Worm (Caenorhabditis elegans) whole organism, L4 larva: ENCODE measurements around the gene lgc-57.

Experiments used
- D1046.2 ChIP-seq: fragments of 200-800 bp; sonication (Bioruptor generic); IDR thresholded peaks from 2 replicates; pipeline ENCODE4 v1.3.6; 2022; ENCODE audit warnings: missing genetic modification characterization, missing compliant biosample characterization
- Y105C5A.15 ChIP-seq: fragments of 200-800 bp; sonication (Bioruptor generic); IDR thresholded peaks from 2 replicates; pipeline ENCODE4 v1.3.6; 2022; ENCODE audit warnings: missing genetic modification characterization, missing compliant biosample characterization
- Y5F2A.4 ChIP-seq: fragments of 200-800 bp; sonication (Bioruptor generic); optimal IDR thresholded peaks from 2 replicates; lab custom pipeline; 2018; ENCODE audit warnings: mild to moderate bottlenecking, missing genetic modification characterization, missing compliant biosample characterization
- aha-1 ChIP-seq: fragments of 150-350 bp; peaks from one replicate; lab custom pipeline; 2014; ENCODE audit warnings: missing biosample characterization, missing genetic modification characterization
- arid-1 ChIP-seq: fragments of 200-800 bp; sonication (Bioruptor generic); conservative IDR thresholded peaks from 2 replicates; pipeline ENCODE4 v1.3.6; 2022; ENCODE audit warnings: missing genetic modification reagents, missing genetic modification characterization, missing compliant biosample characterization
- ceh-20 ChIP-seq: fragments of 200-800 bp; sonication (Bioruptor generic); IDR thresholded peaks from 2 replicates; pipeline ENCODE4 v1.3.6; 2022; ENCODE audit warnings: missing genetic modification reagents, missing genetic modification characterization, missing compliant biosample characterization
- ceh-44 ChIP-seq: fragments of 200-800 bp; sonication (Bioruptor generic); IDR thresholded peaks from 2 replicates; pipeline ENCODE4 v1.3.6; 2022; ENCODE audit warnings: missing genetic modification reagents, missing genetic modification characterization, missing compliant biosample characterization
- ctbp-1 ChIP-seq: fragments of 200-800 bp; sonication (Bioruptor generic); IDR thresholded peaks from 2 replicates; pipeline ENCODE4 v1.3.6; 2022; ENCODE audit warnings: missing genetic modification reagents, missing genetic modification characterization, missing compliant biosample characterization
- daf-12 ChIP-seq: fragments of 150-350 bp; optimal IDR thresholded peaks from 2 replicates; lab custom pipeline; 2014; ENCODE audit warnings: missing biosample characterization, missing genetic modification reagents, missing genetic modification characterization
- daf-16 ChIP-seq, 3 experiments: sonication (generic microtip); optimal IDR thresholded peaks; 2 replicates each; lab custom pipeline; 2016 to 2017; ENCODE audit warnings: missing genetic modification characterization in 3 of 3, missing genetic modification reagents in 3 of 3, mild to moderate bottlenecking in 2 of 3, missing compliant biosample characterization in 2 of 3, missing biosample characterization in 1 of 3, moderate library complexity in 1 of 3
- daf-19 ChIP-seq: fragments of 200-800 bp; sonication (Bioruptor generic); conservative IDR thresholded peaks from 2 replicates; pipeline ENCODE4 v1.3.6; 2022; ENCODE audit warnings: missing genetic modification characterization, missing compliant biosample characterization
- dmd-6 ChIP-seq: fragments of 200-800 bp; sonication (Bioruptor generic); IDR thresholded peaks from 2 replicates; pipeline ENCODE4 v1.3.6; 2022; ENCODE audit warnings: missing genetic modification reagents, missing genetic modification characterization, missing compliant biosample characterization
- dmd-8 ChIP-seq: fragments of 200-800 bp; sonication (Bioruptor generic); IDR thresholded peaks from 2 replicates; pipeline ENCODE4 v1.3.6; 2022; ENCODE audit warnings: missing genetic modification characterization, missing compliant biosample characterization
- duxl-1 ChIP-seq: sonication (generic microtip); optimal IDR thresholded peaks from 2 replicates; lab custom pipeline; 2016; ENCODE audit warnings: mild to moderate bottlenecking, missing genetic modification characterization, moderate library complexity, missing compliant biosample characterization; ENCODE audit not compliant: poor library complexity
- dve-1 ChIP-seq: sonication (generic microtip); optimal IDR thresholded peaks from 2 replicates; lab custom pipeline; 2017; ENCODE audit warnings: antibody characterized with exemption, mild to moderate bottlenecking, missing genetic modification characterization, missing compliant biosample characterization; ENCODE audit not compliant: insufficient read depth
- egl-27 ChIP-seq: sonication (generic microtip); optimal IDR thresholded peaks from 3 replicates; lab custom pipeline; 2017; ENCODE audit warnings: missing biosample characterization, missing genetic modification reagents, missing genetic modification characterization
- fkh-10 ChIP-seq: fragments of 150-350 bp; optimal IDR thresholded peaks from 2 replicates; lab custom pipeline; 2014; ENCODE audit warnings: missing biosample characterization, missing genetic modification reagents, missing genetic modification characterization
- gei-8 ChIP-seq: fragments of 200-800 bp; sonication (Bioruptor generic); optimal IDR thresholded peaks from 2 replicates; lab custom pipeline; 2018; ENCODE audit warnings: mild to moderate bottlenecking, missing genetic modification characterization, missing compliant biosample characterization
- hlh-11 ChIP-seq: fragments of 200-800 bp; sonication (Bioruptor generic); optimal IDR thresholded peaks from 2 replicates; lab custom pipeline; 2018; ENCODE audit warnings: mild to moderate bottlenecking, missing genetic modification characterization, missing compliant biosample characterization
- lin-15B ChIP-seq: fragments of 150-350 bp; sonication (generic microtip); optimal IDR thresholded peaks from 3 replicates; lab custom pipeline; 2014; ENCODE audit warnings: missing biosample characterization, missing genetic modification characterization
- lin-38 ChIP-seq: fragments of 200-800 bp; sonication (Bioruptor generic); IDR thresholded peaks from 2 replicates; pipeline ENCODE4 v1.3.6; 2022; ENCODE audit warnings: missing genetic modification reagents, missing genetic modification characterization, missing compliant biosample characterization
- madf-5 ChIP-seq, 2 experiments: fragments of 200-800 bp; sonication (Bioruptor generic); IDR thresholded peaks; 2 replicates each; pipeline ENCODE4 v1.3.6; 2022; ENCODE audit warnings: missing compliant biosample characterization in 2 of 2, missing genetic modification characterization in 2 of 2
- madf-9 ChIP-seq: fragments of 200-800 bp; sonication (Bioruptor generic); conservative IDR thresholded peaks from 2 replicates; pipeline ENCODE4 v1.3.6; 2022; ENCODE audit warnings: missing genetic modification reagents, missing genetic modification characterization, missing compliant biosample characterization
- mdl-1 ChIP-seq, 2 experiments: fragments of 150-350 bp in 1 of 2; sonication (generic microtip) in 1 of 2; optimal IDR thresholded peaks; 2 replicates each; lab custom pipeline; 2014 to 2017; ENCODE audit warnings: missing biosample characterization in 2 of 2, missing genetic modification characterization in 2 of 2
- nhr-10 ChIP-seq: fragments of 150-350 bp; optimal IDR thresholded peaks from 2 replicates; lab custom pipeline; 2014; ENCODE audit warnings: missing biosample characterization, missing genetic modification characterization
- nhr-102 ChIP-seq: sonication (generic microtip); optimal IDR thresholded peaks from 2 replicates; lab custom pipeline; 2016; ENCODE audit warnings: mild to moderate bottlenecking, missing genetic modification characterization, moderate library complexity, missing compliant biosample characterization
- nhr-111 ChIP-seq: fragments of 200-800 bp; sonication (Bioruptor generic); optimal IDR thresholded peaks from 2 replicates; lab custom pipeline; 2018; ENCODE audit warnings: mild to moderate bottlenecking, missing genetic modification characterization, missing compliant biosample characterization
- nhr-25 ChIP-seq: sonication (generic microtip); optimal IDR thresholded peaks from 2 replicates; lab custom pipeline; 2017; ENCODE audit warnings: missing genetic modification characterization, mild to moderate bottlenecking, missing compliant biosample characterization, antibody characterized with exemption, moderate library complexity, borderline replicate concordance; ENCODE audit not compliant: insufficient read depth
- nhr-42 ChIP-seq: fragments of 200-800 bp; sonication (Bioruptor generic); IDR thresholded peaks from 2 replicates; pipeline ENCODE4 v1.3.6; 2022; ENCODE audit warnings: missing genetic modification characterization, missing compliant biosample characterization
- nhr-6 ChIP-seq: fragments of 150-350 bp; optimal IDR thresholded peaks from 2 replicates; lab custom pipeline; 2014; ENCODE audit warnings: missing biosample characterization, missing genetic modification characterization
- nhr-77 ChIP-seq: fragments of 150-350 bp; optimal IDR thresholded peaks from 2 replicates; lab custom pipeline; 2014; ENCODE audit warnings: missing biosample characterization, missing genetic modification characterization
- php-3 ChIP-seq: fragments of 200-800 bp; sonication (Bioruptor generic); IDR thresholded peaks from 2 replicates; pipeline ENCODE4 v1.3.6; 2022; ENCODE audit warnings: missing genetic modification reagents, missing genetic modification characterization, missing compliant biosample characterization
- pqm-1 ChIP-seq: sonication (generic microtip); optimal IDR thresholded peaks from 2 replicates; lab custom pipeline; 2017; ENCODE audit warnings: missing biosample characterization, missing genetic modification characterization
- sdz-12 ChIP-seq: fragments of 200-800 bp; sonication (Bioruptor generic); optimal IDR thresholded peaks from 2 replicates; lab custom pipeline; 2018; ENCODE audit warnings: mild to moderate bottlenecking, missing genetic modification characterization, missing compliant biosample characterization
- set-16 ChIP-seq: fragments of 200-800 bp; sonication (Bioruptor generic); IDR thresholded peaks from 2 replicates; pipeline ENCODE4 v1.3.6; 2022; ENCODE audit warnings: missing genetic modification reagents, missing genetic modification characterization, missing compliant biosample characterization
- snpc-4 ChIP-seq: fragments of 150-350 bp; optimal IDR thresholded peaks from 2 replicates; lab custom pipeline; 2014; ENCODE audit warnings: missing biosample characterization, missing genetic modification characterization
- tra-1 ChIP-seq: fragments of 200-800 bp; sonication (Bioruptor generic); IDR thresholded peaks from 2 replicates; pipeline ENCODE4 v1.3.6; 2022; ENCODE audit warnings: missing genetic modification reagents, missing genetic modification characterization, missing compliant biosample characterization
- unc-62 ChIP-seq, 3 experiments: fragments of 150-350 bp in 1 of 3; sonication (generic microtip); optimal IDR thresholded peaks in 2 of 3; peaks in 1 of 3; 1 replicate in 1 of 3; 2 replicates in 2 of 3; lab custom pipeline; 2014 to 2017; ENCODE audit warnings: missing biosample characterization in 3 of 3, missing genetic modification characterization in 3 of 3, missing genetic modification reagents in 3 of 3, missing genotype in 1 of 3

lgc-57 gene

ce11 chrII:10705347-10705996, 10.7 kb downstream of the lgc-57 start:
- TF ChIP-seq ceh-44: peak; percentile 13; the same call in 1 of the 2 replicates
- TF ChIP-seq nhr-10 (tag; lab: Kevin White, UChicago): no peak
- peak; percentile 12 for TF ChIP-seq lin-38 (GFP tag; lab: Robert Waterston, UW)
- peak; percentile 16 for TF ChIP-seq Y5F2A.4 (GFP tag; lab: Kevin White, UChicago)
- peak in 1 of 2 experiments; percentile 70 for TF ChIP-seq unc-62 (GFP tag; optimal IDR thresholded peaks at IDR 0.05 in 1 of 2; lab: Kevin White, UChicago)
- TF ChIP-seq unc-62 (tag; optimal IDR thresholded peaks at IDR 0.05; lab: Kevin White, UChicago): no peak
- no peak for TF ChIP-seq sdz-12 (GFP tag; lab: Kevin White, UChicago)
- no peak for TF ChIP-seq daf-19 (GFP tag; lab: Robert Waterston, UW)
- TF ChIP-seq lin-15B (tag; lab: Kevin White, UChicago): no peak
- TF ChIP-seq nhr-102 (tag; lab: Kevin White, UChicago): no peak
- TF ChIP-seq nhr-25: peak; percentile 65
- no peak for TF ChIP-seq duxl-1 (tag; lab: Kevin White, UChicago)
- peak; percentile 59; the same call in 1 of the 2 replicates for TF ChIP-seq tra-1 (GFP tag; lab: Robert Waterston, UW)
- no peak for TF ChIP-seq nhr-111 (GFP tag; lab: Kevin White, UChicago)
- TF ChIP-seq php-3 (GFP tag; lab: Robert Waterston, UW): 0 out of 2 replicates have a peak, but pooled peaks have one; percentile 14
- no peak for TF ChIP-seq Y105C5A.15
- no peak for TF ChIP-seq mdl-1 (tag; optimal IDR thresholded peaks at IDR 0.05; lab: Kevin White, UChicago)
- no peak for TF ChIP-seq dmd-8
- no peak for TF ChIP-seq daf-16 (GFP tag; optimal IDR thresholded peaks at IDR 0.05; lab: Kevin White, UChicago)
- no peak for TF ChIP-seq daf-16 (tag; optimal IDR thresholded peaks at IDR 0.05; lab: Kevin White, UChicago)
- TF ChIP-seq madf-9 (GFP tag; lab: Robert Waterston, UW): peak; percentile 57; the same call in 1 of the 2 replicates
- TF ChIP-seq ctbp-1: 0 out of 2 replicates have a peak, but pooled peaks have one; percentile 45
- peak; percentile 97 for TF ChIP-seq set-16
- TF ChIP-seq nhr-42 (GFP tag; lab: Robert Waterston, UW): 0 out of 2 replicates have a peak, but pooled peaks have one; percentile 49
- no peak for TF ChIP-seq gei-8
- no peak for TF ChIP-seq ceh-20 (GFP tag; lab: Robert Waterston, UW)
- no peak for TF ChIP-seq egl-27 (tag; lab: Kevin White, UChicago)

- TF ChIP-seq dve-1 (tag; lab: Kevin White, UChicago) (peak; percentile 19), nhr-6 (tag; lab: Kevin White, UChicago) (no peak), ceh-20 (GFP tag; lab: Robert Waterston, UW) (no peak), daf-12 (tag; lab: Kevin White, UChicago) (no peak), unc-62 (GFP tag; optimal IDR thresholded peaks at IDR 0.05 in 1 of 2; lab: Kevin White, UChicago) (peak in 1 of 2 experiments; percentile 88), unc-62 (tag; optimal IDR thresholded peaks at IDR 0.05; lab: Kevin White, UChicago) (no peak), pqm-1 (tag; lab: Kevin White, UChicago) (no peak), nhr-77 (tag; lab: Kevin White, UChicago) (no peak), hlh-11 (tag; lab: Kevin White, UChicago) (no peak), fkh-10 (GFP tag; lab: Kevin White, UChicago) (peak; percentile 70), snpc-4 (tag; lab: Kevin White, UChicago) (no peak), D1046.2 (GFP tag; lab: Robert Waterston, UW) (no peak), aha-1 (tag; lab: Kevin White, UChicago) (peak; percentile 73)
- TF ChIP-seq, all 104 proteins: peak for 4
These were observed 11.2 kb downstream of the lgc-57 start for ce11 chrII:10706038-10706437.

ce11 chrII:10706901-10707300, 12.1 kb downstream of the lgc-57 start, which contains the start of gene col-80:
col-80 (plus strand) TSS chrII:10707201.
- TF ChIP-seq madf-5 (GFP tag; IDR thresholded peaks at IDR 0.05; lab: Robert Waterston, UW) (0 out of 4 replicates have a peak, but pooled peaks of 1 of the 2 experiments have one; percentile 49), unc-62 (GFP tag; optimal IDR thresholded peaks at IDR 0.05 in 1 of 2; lab: Kevin White, UChicago) (peak in 1 of 2 experiments; percentile 41), unc-62 (tag; optimal IDR thresholded peaks at IDR 0.05; lab: Kevin White, UChicago) (no peak), nhr-42 (GFP tag; lab: Robert Waterston, UW) (no peak), dmd-6 (0 out of 2 replicates have a peak, but pooled peaks have one; percentile 17), arid-1 (GFP tag; lab: Robert Waterston, UW) (no peak)
- TF ChIP-seq, all 104 proteins: peak for 3
